Worm (Caenorhabditis elegans): Measurements from ENCODE around the gene Y67D8A.2.
"Not testable (repeated sequence)": the region's sequence is repeated elsewhere in the genome, so short reads cannot be mapped to it uniquely, and the experiment has no call there.

Gene Y67D8A.2

DNA sequence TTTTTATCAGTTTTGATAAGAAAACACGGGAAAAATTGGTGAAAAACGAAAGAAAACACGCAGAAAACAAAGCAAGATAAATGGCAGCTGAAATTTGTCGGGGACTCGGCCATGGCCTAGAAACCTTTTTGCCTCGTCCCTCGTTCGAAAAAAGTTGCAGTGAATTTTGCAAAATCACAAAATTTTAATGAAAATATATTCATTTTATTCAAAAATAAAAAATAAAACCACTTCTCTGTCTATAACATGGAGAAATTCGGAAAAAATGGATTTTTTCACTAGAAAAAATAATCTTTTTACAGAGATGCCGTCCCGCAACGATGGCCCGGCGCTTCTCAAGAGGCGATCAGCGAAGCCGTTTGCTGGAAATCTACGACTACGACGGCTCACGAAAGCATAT, at the start of gene Y67D8A.2:
Gene Y67D8A.2, plus strand, starts transcription at position 301 of the 400 bp plus-strand sequence.
- TF ChIP-seq xbp-1 (tag; optimal IDR thresholded peaks at IDR 0.05) (no peak), C34B4.2 (tag; optimal IDR thresholded peaks at IDR 0.05) (no peak), nhr-77 (tag; optimal IDR thresholded peaks at IDR 0.05) (no peak), unc-98 (GFP tag; IDR thresholded peaks at IDR 0.05) (no peak), egl-27 (tag; optimal IDR thresholded peaks at IDR 0.05) (no peak), nhr-12 (tag; optimal IDR thresholded peaks at IDR 0.05) (no peak), efl-3 (GFP tag; optimal IDR thresholded peaks at IDR 0.05) (no peak), zip-4 (GFP tag; optimal IDR thresholded peaks at IDR 0.05) (no peak), ceh-88 (GFP tag; IDR thresholded peaks at IDR 0.05) (no peak), unc-30 (tag; optimal IDR thresholded peaks at IDR 0.05) (no peak), lir-3 (tag; optimal IDR thresholded peaks at IDR 0.05; ENCODE audit: poor library complexity) (no peak), ceh-63 (GFP tag; optimal IDR thresholded peaks at IDR 0.05) (no peak)

DNA sequence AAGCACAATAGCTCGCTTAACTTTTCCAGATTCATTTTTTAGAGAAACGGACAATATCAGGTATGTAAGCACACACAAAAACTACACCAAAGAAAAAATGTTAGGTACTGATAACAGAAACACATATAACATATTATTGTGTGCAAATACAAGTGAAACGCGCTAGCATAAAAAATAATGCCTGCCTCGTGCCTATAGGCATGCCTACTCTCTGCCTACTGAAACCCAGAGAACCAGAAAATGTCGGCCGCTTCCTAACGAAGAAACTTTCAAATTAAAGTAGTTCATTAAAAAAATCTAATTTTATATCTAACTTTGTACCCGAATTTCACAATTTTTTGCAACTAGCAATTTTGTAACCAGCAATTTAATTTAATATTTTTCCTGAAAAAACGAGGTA, 49.7 kb upstream of the Y67D8A.2 start, which contains the start of gene Y67D8B.1:
Gene Y67D8B.1, minus strand, starts transcription at position 101 of the 400 bp plus-strand sequence.
- not testable (repeated sequence) for TF ChIP-seq nhr-76, unc-130, swsn-7 (tag; optimal IDR thresholded peaks at IDR 0.05)

DNA sequence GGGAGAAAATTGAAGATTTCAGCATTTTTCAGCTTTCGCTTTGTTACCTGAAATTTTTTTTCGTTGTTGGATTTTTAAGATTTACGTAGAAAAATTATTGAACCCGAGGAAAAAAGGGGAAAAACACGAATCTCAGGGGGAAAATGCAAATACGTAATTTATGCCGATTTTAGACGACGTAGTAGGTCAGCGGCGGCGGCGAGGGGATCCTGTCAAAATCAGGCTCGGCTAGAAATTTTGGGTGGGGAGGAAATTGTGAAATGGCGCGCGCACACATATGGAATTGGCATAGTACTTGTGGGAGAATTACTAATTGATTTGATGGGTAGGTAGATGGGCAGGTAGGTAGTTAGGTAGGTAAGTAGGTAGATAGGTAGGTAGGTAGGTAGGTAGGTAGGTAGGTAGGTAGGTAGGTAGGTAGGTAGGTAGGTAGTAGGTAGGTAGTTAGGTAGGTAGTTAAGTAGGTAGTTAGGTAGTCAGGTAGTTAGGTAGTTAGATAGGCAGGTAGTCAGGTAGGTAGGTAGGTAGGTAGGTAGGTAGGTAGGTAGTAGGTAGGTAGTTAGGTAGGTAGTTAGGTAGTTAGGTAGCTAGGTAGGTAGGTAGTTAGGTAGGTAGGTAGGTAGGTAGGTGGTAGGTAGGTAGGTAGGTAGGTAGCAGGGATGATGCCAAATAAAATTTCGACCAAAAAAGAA, 46.0 kb upstream of the Y67D8A.2 start, which contains the start of gene nlp-81:
Gene nlp-81, minus strand, starts transcription at position 51 of the 692 bp plus-strand sequence.
- TF ChIP-seq ama-1 (optimal IDR thresholded peaks at IDR 0.05) (no peak), alr-1 (tag; optimal IDR thresholded peaks at IDR 0.05; ENCODE audit: borderline replicate concordance) (no peak), mef-2 (tag; optimal IDR thresholded peaks at IDR 0.05) (no peak), aha-1 (tag; optimal IDR thresholded peaks at IDR 0.05) (no peak), unc-62 (GFP tag; optimal IDR thresholded peaks at IDR 0.05) (no peak), sox-4 (tag; optimal IDR thresholded peaks at IDR 0.05) (no peak), nhr-71 (tag; optimal IDR thresholded peaks at IDR 0.05) (no peak), isw-1 (GFP tag; IDR thresholded peaks at IDR 0.05) (no peak)

DNA sequence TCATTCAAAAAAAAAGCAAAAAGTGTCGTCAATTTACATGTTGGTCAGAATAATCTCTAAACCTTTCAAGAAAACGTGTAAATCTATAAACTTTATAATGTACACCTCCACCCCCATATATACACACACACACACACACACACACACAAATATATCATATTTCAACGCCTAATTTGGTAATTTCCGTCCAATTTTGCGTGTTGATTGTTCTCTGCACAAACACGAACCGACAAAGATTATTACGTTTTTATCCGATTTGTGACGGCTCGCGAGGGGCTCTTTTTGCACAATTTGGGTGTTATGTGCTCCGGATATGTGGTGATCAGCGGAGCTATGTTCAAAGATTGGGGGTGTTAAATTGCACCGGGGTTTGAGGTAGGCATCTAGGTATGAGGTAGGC, 39.3 kb upstream of the Y67D8A.2 start:
- TF ChIP-seq snu-23 (GFP tag; optimal IDR thresholded peaks at IDR 0.05) = no peak
- no peak for TF ChIP-seq lin-15B (tag; optimal IDR thresholded peaks at IDR 0.05)
- TF ChIP-seq unc-30 (tag; optimal IDR thresholded peaks at IDR 0.05) = no peak
- no peak for TF ChIP-seq fos-1 (tag; optimal IDR thresholded peaks at IDR 0.05)
- no peak for TF ChIP-seq snpc-4 (tag; optimal IDR thresholded peaks at IDR 0.05)
- TF ChIP-seq fkh-8 (tag; optimal IDR thresholded peaks at IDR 0.05) = no peak
- TF ChIP-seq ceh-90 (tag; optimal IDR thresholded peaks at IDR 0.05) = no peak
- no peak for TF ChIP-seq ztf-4 (tag; optimal IDR thresholded peaks at IDR 0.05)
- TF ChIP-seq ceh-8 (GFP tag; optimal IDR thresholded peaks at IDR 0.05) = no peak
- no peak for TF ChIP-seq hlh-17 (GFP tag; optimal IDR thresholded peaks at IDR 0.05; ENCODE audit: borderline replicate concordance)
- no peak for TF ChIP-seq nhr-20 (tag; optimal IDR thresholded peaks at IDR 0.05)

DNA sequence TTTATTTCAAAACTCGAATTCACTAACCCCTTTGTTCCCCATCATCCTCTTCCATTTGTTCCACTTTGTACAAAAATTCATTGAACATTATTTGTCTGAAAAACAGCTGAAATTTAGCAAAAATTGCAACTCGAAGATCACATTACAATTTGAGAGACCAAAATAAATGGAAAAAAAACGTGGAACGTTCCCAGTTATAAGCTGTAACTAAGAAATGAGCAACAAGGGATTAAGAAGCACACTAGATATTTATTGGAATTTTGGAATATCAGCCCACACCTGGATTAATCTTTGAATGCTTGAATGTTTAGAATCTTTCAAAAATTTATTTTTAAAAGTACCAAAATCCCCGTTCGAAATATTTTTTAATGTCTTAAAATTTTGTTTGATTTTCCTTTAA, 30.8 kb upstream of the Y67D8A.2 start, which contains the start of gene Y67D8B.2:
Gene Y67D8B.2, minus strand, starts transcription at position 101 of the 400 bp plus-strand sequence.
- no peak for TF ChIP-seq C04F5.9 (tag; optimal IDR thresholded peaks at IDR 0.05)
- no peak for TF ChIP-seq egl-27 (tag; optimal IDR thresholded peaks at IDR 0.05)
- no peak for TF ChIP-seq grh-1 (GFP tag; IDR thresholded peaks at IDR 0.05)
- TF ChIP-seq ama-1 (optimal IDR thresholded peaks at IDR 0.05) = no peak
- TF ChIP-seq nhr-11 (tag; optimal IDR thresholded peaks at IDR 0.05) = no peak
